Worm (Caenorhabditis elegans) whole organism, L3 larva: ENCODE data around the gene best-4.

ENCODE experiments used
- R02D3.7 ChIP-seq: fragments of 150-350 bp; optimal IDR thresholded peaks from 2 replicates; lab custom pipeline; 2014; ENCODE audit warnings: missing biosample characterization, missing genetic modification characterization
- ZK546.5 ChIP-seq: sonication (generic microtip); optimal IDR thresholded peaks from 2 replicates; lab custom pipeline; 2017; ENCODE audit warnings: missing biosample characterization, missing genetic modification characterization
- aly-2 ChIP-seq: fragments of 150-350 bp; optimal IDR thresholded peaks from 2 replicates; lab custom pipeline; 2014; ENCODE audit warnings: missing biosample characterization, missing genetic modification characterization
- ama-1 ChIP-seq: fragments of 150-350 bp; optimal IDR thresholded peaks from 2 replicates; lab custom pipeline; 2018
- ceh-16 ChIP-seq: sonication (generic microtip); optimal IDR thresholded peaks from 2 replicates; lab custom pipeline; 2017; ENCODE audit warnings: missing biosample characterization, missing genetic modification characterization
- ceh-28 ChIP-seq: fragments of 150-350 bp; optimal IDR thresholded peaks from 2 replicates; lab custom pipeline; 2014; ENCODE audit warnings: missing biosample characterization, missing genetic modification reagents, missing genetic modification characterization
- ceh-82 ChIP-seq: fragments of 150-350 bp; optimal IDR thresholded peaks from 2 replicates; lab custom pipeline; 2014; ENCODE audit warnings: missing biosample characterization, missing genetic modification characterization
- ceh-9 ChIP-seq: sonication (generic microtip); optimal IDR thresholded peaks from 2 replicates; lab custom pipeline; 2018; ENCODE audit warnings: missing biosample characterization, missing genetic modification characterization
- daf-12 ChIP-seq: fragments of 150-350 bp; optimal IDR thresholded peaks from 2 replicates; lab custom pipeline; 2014; ENCODE audit warnings: missing biosample characterization, missing genetic modification reagents, missing genetic modification characterization
- egl-27 ChIP-seq: sonication (generic microtip); optimal IDR thresholded peaks from 4 replicates; lab custom pipeline; 2017; ENCODE audit warnings: missing biosample characterization, missing genetic modification reagents, missing genetic modification characterization
- egl-5 ChIP-seq: fragments of 150-350 bp; optimal IDR thresholded peaks from 2 replicates; lab custom pipeline; 2017; ENCODE audit warnings: missing biosample characterization, missing genetic modification reagents, missing genetic modification characterization, inconsistent platforms
- elt-1 ChIP-seq: fragments of 150-350 bp; optimal IDR thresholded peaks from 2 replicates; lab custom pipeline; 2014; ENCODE audit warnings: missing biosample characterization, missing genetic modification characterization
- elt-2 ChIP-seq: sonication (generic microtip); optimal IDR thresholded peaks from 2 replicates; lab custom pipeline; 2016; ENCODE audit warnings: missing genetic modification reagents, mild to moderate bottlenecking, missing genetic modification characterization, missing compliant biosample characterization
- elt-3 ChIP-seq, 3 experiments: fragments of 150-350 bp in 1 of 3; sonication (generic microtip) in 2 of 3; optimal IDR thresholded peaks; 2 replicates in 2 of 3; 4 replicates in 1 of 3; lab custom pipeline; 2014 to 2017; ENCODE audit warnings: missing biosample characterization in 3 of 3, missing genetic modification characterization in 3 of 3
- eor-1 ChIP-seq, 2 experiments: fragments of 150-350 bp; optimal IDR thresholded peaks; 2 replicates each; lab custom pipeline; 2014 to 2018; ENCODE audit warnings: missing biosample characterization in 2 of 2, missing genetic modification characterization in 2 of 2
- fkh-10 ChIP-seq: sonication (generic microtip); optimal IDR thresholded peaks from 2 replicates; lab custom pipeline; 2017; ENCODE audit warnings: missing biosample characterization, missing genetic modification reagents, missing genetic modification characterization
- fkh-2 ChIP-seq: fragments of 150-350 bp; optimal IDR thresholded peaks from 2 replicates; lab custom pipeline; 2014; ENCODE audit warnings: missing biosample characterization, missing genetic modification reagents, missing genetic modification characterization
- fos-1 ChIP-seq: fragments of 150-350 bp; optimal IDR thresholded peaks from 2 replicates; lab custom pipeline; 2014; ENCODE audit warnings: missing biosample characterization, missing genetic modification characterization
- hmg-11 ChIP-seq: sonication (generic microtip); optimal IDR thresholded peaks from 2 replicates; lab custom pipeline; 2016; ENCODE audit warnings: missing genetic modification characterization, missing compliant biosample characterization
- jun-1 ChIP-seq: fragments of 150-350 bp; optimal IDR thresholded peaks from 2 replicates; lab custom pipeline; 2014; ENCODE audit warnings: missing biosample characterization, missing genetic modification reagents, missing genetic modification characterization
- lin-15B ChIP-seq: fragments of 150-350 bp; optimal IDR thresholded peaks from 2 replicates; lab custom pipeline; 2014; ENCODE audit warnings: missing biosample characterization, missing genetic modification characterization
- lin-39 ChIP-seq: fragments of 150-350 bp; optimal IDR thresholded peaks from 2 replicates; lab custom pipeline; 2018; ENCODE audit warnings: missing biosample characterization, missing genetic modification reagents, missing genetic modification characterization
- lsy-12 ChIP-seq: sonication (generic microtip); optimal IDR thresholded peaks from 2 replicates; lab custom pipeline; 2016; ENCODE audit warnings: mild to moderate bottlenecking, missing genetic modification characterization, missing compliant biosample characterization
- mdl-1 ChIP-seq: fragments of 150-350 bp; optimal IDR thresholded peaks from 2 replicates; lab custom pipeline; 2014; ENCODE audit warnings: missing biosample characterization, missing genetic modification characterization
- mml-1 ChIP-seq: fragments of 150-350 bp; sonication (generic microtip); optimal IDR thresholded peaks from 3 replicates; lab custom pipeline; 2014; ENCODE audit warnings: missing biosample characterization, missing genetic modification characterization
- nfya-1 ChIP-seq: sonication (generic microtip); optimal IDR thresholded peaks from 2 replicates; lab custom pipeline; 2017; ENCODE audit warnings: missing genetic modification characterization, mild to moderate bottlenecking, missing compliant biosample characterization, antibody characterized with exemption, moderate library complexity; ENCODE audit not compliant: insufficient read depth
- nhr-11 ChIP-seq: fragments of 150-350 bp; optimal IDR thresholded peaks from 2 replicates; lab custom pipeline; 2014; ENCODE audit warnings: missing biosample characterization, missing genetic modification characterization
- nhr-12 ChIP-seq: fragments of 150-350 bp; optimal IDR thresholded peaks from 2 replicates; lab custom pipeline; 2014; ENCODE audit warnings: missing biosample characterization, missing genetic modification characterization
- nhr-23 ChIP-seq: fragments of 150-350 bp; optimal IDR thresholded peaks from 2 replicates; lab custom pipeline; 2014; ENCODE audit warnings: missing biosample characterization, missing genetic modification reagents, missing genetic modification characterization
- nhr-237 ChIP-seq: fragments of 150-350 bp; optimal IDR thresholded peaks from 2 replicates; lab custom pipeline; 2014; ENCODE audit warnings: missing biosample characterization, missing genetic modification characterization
- nhr-25 ChIP-seq: sonication (generic microtip); optimal IDR thresholded peaks from 2 replicates; lab custom pipeline; 2017; ENCODE audit warnings: missing biosample characterization, missing genetic modification characterization
- nhr-28 ChIP-seq: fragments of 150-350 bp; optimal IDR thresholded peaks from 2 replicates; lab custom pipeline; 2014; ENCODE audit warnings: missing biosample characterization, missing genetic modification characterization
- nhr-43 ChIP-seq: sonication (generic microtip); optimal IDR thresholded peaks from 2 replicates; lab custom pipeline; 2016; ENCODE audit warnings: mild to moderate bottlenecking, missing genetic modification characterization, missing compliant biosample characterization; ENCODE audit not compliant: poor library complexity, severe bottlenecking
- nhr-67 ChIP-seq: fragments of 150-350 bp; optimal IDR thresholded peaks from 2 replicates; lab custom pipeline; 2014; ENCODE audit warnings: missing biosample characterization, missing genetic modification characterization
- nhr-76 ChIP-seq: fragments of 150-350 bp; sonication (generic microtip); optimal IDR thresholded peaks from 5 replicates; lab custom pipeline; 2014; ENCODE audit warnings: missing biosample characterization, missing genetic modification characterization
- nhr-77 ChIP-seq: fragments of 150-350 bp; optimal IDR thresholded peaks from 2 replicates; lab custom pipeline; 2014; ENCODE audit warnings: missing biosample characterization, missing genetic modification characterization
- pha-4 ChIP-seq: fragments of 150-350 bp; optimal IDR thresholded peaks from 2 replicates; lab custom pipeline; 2014; ENCODE audit warnings: missing biosample characterization, missing genetic modification reagents, missing genetic modification characterization
- pqm-1 ChIP-seq: fragments of 150-350 bp; optimal IDR thresholded peaks from 2 replicates; lab custom pipeline; 2017; ENCODE audit warnings: missing biosample characterization, missing genetic modification characterization, inconsistent platforms
- sea-2 ChIP-seq: fragments of 150-350 bp; sonication (generic microtip); optimal IDR thresholded peaks from 4 replicates; lab custom pipeline; 2014; ENCODE audit warnings: missing biosample characterization, missing genetic modification reagents, missing genetic modification characterization
- skn-1 ChIP-seq: fragments of 150-350 bp; optimal IDR thresholded peaks from 2 replicates; lab custom pipeline; 2014; ENCODE audit warnings: missing biosample characterization, missing genetic modification characterization
- snpc-4 ChIP-seq: fragments of 150-350 bp; optimal IDR thresholded peaks from 2 replicates; lab custom pipeline; 2014; ENCODE audit warnings: missing biosample characterization, missing genetic modification characterization
- tbx-2 ChIP-seq: sonication (generic microtip); optimal IDR thresholded peaks from 2 replicates; lab custom pipeline; 2016; ENCODE audit warnings: mild to moderate bottlenecking, missing genetic modification characterization, missing compliant biosample characterization
- unc-39 ChIP-seq: sonication (generic microtip); optimal IDR thresholded peaks from 4 replicates; lab custom pipeline; 2017; ENCODE audit warnings: missing biosample characterization, missing genetic modification characterization
- unc-62 ChIP-seq: fragments of 150-350 bp; sonication (generic microtip); optimal IDR thresholded peaks from 4 replicates; lab custom pipeline; 2014; ENCODE audit warnings: missing biosample characterization, missing genetic modification reagents, missing genetic modification characterization
- zag-1 ChIP-seq: fragments of 150-350 bp; optimal IDR thresholded peaks from 2 replicates; lab custom pipeline; 2014; ENCODE audit warnings: missing biosample characterization, missing genetic modification characterization
- ztf-11 ChIP-seq: fragments of 150-350 bp; optimal IDR thresholded peaks from 2 replicates; lab custom pipeline; 2014; ENCODE audit warnings: missing biosample characterization, missing genetic modification characterization

Gene best-4

DNA sequence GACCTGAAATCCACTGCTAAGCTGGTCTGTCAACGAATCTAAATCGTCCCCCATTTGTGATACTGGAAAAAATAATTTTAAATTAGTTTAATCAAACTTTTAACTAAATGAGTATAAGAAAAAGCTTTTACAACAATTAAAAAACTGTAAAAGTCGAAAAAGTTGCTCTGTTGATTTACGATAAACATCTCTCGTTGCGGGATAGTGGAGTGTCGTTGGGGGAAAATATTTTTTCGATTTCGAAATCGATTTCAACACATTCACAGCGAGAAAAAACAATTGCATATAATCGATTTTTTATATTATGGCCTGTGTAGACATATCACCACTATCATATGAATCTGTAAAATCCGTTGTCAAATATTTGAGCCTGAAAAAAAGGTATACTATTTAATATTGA, 19.8 kb upstream of the best-4 start, which contains the start of the genes F23F1.5 and fbxc-54:
Gene F23F1.5 (minus strand): TSS at position 64 of the 400 bp plus-strand sequence.
Gene fbxc-54 (plus strand): TSS at position 199 of the 400 bp plus-strand sequence.
- TF ChIP-seq ceh-28 (tag; lab: Kevin White, UChicago) (peak; percentile 44), lin-39 (tag; lab: Kevin White, UChicago) (peak; percentile 2), ztf-11 (tag; lab: Kevin White, UChicago) (no peak), lin-15B (tag; lab: Kevin White, UChicago) (peak; percentile 38), nfya-1 (peak; percentile 41), ceh-16 (tag; lab: Kevin White, UChicago) (no peak), R02D3.7 (peak; percentile 58)

DNA sequence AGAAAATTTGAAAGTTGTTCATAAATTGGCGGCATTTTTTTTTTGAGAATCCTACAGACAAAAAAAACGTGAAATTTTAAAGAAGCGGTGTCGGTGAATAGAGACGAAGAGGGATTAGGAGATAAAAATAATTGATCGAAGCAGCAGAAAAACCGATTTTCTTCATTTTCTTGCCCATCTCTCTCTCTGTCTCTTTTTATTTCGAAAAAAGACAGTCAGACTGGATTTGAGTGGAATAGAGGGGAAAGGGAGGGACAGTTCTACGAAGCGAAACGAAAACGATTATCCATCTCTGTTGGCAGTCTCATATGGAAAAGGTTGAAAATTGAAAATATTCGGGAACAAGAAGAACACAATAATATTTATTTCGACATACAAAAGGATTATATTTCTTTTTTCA, 17.9 kb upstream of the best-4 start:
- TF ChIP-seq nhr-25 (tag; lab: Kevin White, UChicago), result peak; percentile 45
- no peak for TF ChIP-seq elt-2 (tag; lab: Kevin White, UChicago)

DNA sequence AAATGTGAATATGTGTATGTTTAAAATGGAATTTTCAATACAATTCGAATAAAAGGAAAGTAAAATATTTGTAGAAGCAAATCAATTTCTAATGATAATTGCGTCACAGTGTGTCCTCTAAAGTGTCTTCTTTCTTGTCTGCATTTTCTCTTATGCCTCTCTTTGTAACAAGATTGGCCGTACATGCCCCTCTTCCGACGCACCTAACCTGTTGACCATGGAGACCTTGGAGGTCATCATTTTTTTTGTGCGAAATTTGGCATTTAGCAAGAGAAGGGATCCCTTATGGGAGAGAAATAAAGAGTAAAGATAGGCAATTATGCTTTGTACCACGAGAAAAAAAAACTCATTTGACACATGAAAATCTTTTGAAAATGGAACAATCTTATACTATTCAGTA, 16.6 kb upstream of the best-4 start, which contains the start of gene F23F1.4:
Gene F23F1.4 (minus strand): TSS at position 141 of the 400 bp plus-strand sequence.
- TF ChIP-seq jun-1 (tag; lab: Kevin White, UChicago) (no peak), nhr-25 (tag; lab: Kevin White, UChicago) (peak; percentile 62)
- TF ChIP-seq, all 47 proteins: peak for 1

DNA sequence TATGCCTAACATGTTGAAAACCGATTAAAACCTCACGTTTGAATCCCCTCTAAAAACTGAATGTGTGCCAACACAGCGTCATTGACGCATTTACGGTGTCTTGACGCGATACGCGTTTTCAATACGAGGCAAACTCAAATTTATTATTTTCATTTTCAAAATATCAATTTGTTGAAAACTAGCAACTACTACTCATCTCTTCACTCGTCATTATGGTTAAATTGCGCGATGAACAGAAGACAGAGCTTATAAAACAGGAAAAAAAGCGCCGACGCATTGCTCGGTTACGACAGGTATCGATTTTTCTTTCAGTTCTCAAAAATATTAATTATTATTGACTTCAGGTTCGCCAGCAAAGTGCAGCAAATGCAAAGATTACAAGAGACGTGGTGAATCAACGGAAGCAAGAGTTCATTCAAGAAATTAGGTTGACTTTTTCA, 12.9 kb upstream of the best-4 start, which contains the start of gene enee-1:
Gene enee-1 (plus strand): TSS at position 108 of the 440 bp plus-strand sequence.
- TF ChIP-seq elt-3 (tag; optimal IDR thresholded peaks at IDR 0.05; lab: Kevin White, UChicago) (no peak), pqm-1 (peak; percentile 46), ama-1 (lab: Kevin White, UChicago) (peak; percentile 97), mdl-1 (no peak), nhr-28 (tag; lab: Kevin White, UChicago) (no peak), elt-2 (tag; lab: Kevin White, UChicago) (peak; percentile 42), nhr-23 (tag; lab: Kevin White, UChicago) (peak; percentile 93), zag-1 (tag; lab: Kevin White, UChicago) (no peak), fkh-2 (no peak), nfya-1 (peak; percentile 90), fos-1 (peak; percentile 49), ztf-11 (tag; lab: Kevin White, UChicago) (peak; percentile 8), nhr-11 (tag; lab: Kevin White, UChicago) (no peak), nhr-25 (tag; lab: Kevin White, UChicago) (peak; percentile 89), lin-39 (tag; lab: Kevin White, UChicago) (peak; percentile 81), nhr-43 (tag; lab: Kevin White, UChicago) (peak; percentile 91), unc-62 (GFP tag; lab: Kevin White, UChicago) (no peak), ceh-16 (tag; lab: Kevin White, UChicago) (no peak), aly-2 (tag; lab: Kevin White, UChicago) (no peak), hmg-11 (tag; lab: Kevin White, UChicago) (peak; percentile 0), nhr-67 (tag; lab: Kevin White, UChicago) (no peak), nhr-76 (tag; lab: Kevin White, UChicago) (no peak), ceh-82 (tag; lab: Kevin White, UChicago) (no peak), elt-1 (tag; lab: Kevin White, UChicago) (no peak), sea-2 (no peak), egl-5 (tag; lab: Kevin White, UChicago) (peak; percentile 73), nhr-77 (tag; lab: Kevin White, UChicago) (peak; percentile 34), R02D3.7 (peak; percentile 59), pha-4 (tag; lab: Kevin White, UChicago) (peak; percentile 93), ZK546.5 (tag; lab: Kevin White, UChicago) (no peak), tbx-2 (tag; lab: Kevin White, UChicago) (peak; percentile 82), nhr-237 (tag; lab: Kevin White, UChicago) (no peak), eor-1 (tag; optimal IDR thresholded peaks at IDR 0.05; lab: Kevin White, UChicago) (no peak), lsy-12 (tag; lab: Kevin White, UChicago) (peak; percentile 77), snpc-4 (tag; lab: Kevin White, UChicago) (peak; percentile 74), ceh-9 (tag; lab: Kevin White, UChicago) (no peak), jun-1 (tag; lab: Kevin White, UChicago) (peak; percentile 38), unc-39 (tag; lab: Kevin White, UChicago) (no peak), fkh-10 (GFP tag; lab: Kevin White, UChicago) (peak; percentile 16), ceh-28 (tag; lab: Kevin White, UChicago) (peak; percentile 80), daf-12 (tag; lab: Kevin White, UChicago) (no peak), mml-1 (tag; lab: Kevin White, UChicago) (no peak), lin-15B (tag; lab: Kevin White, UChicago) (peak; percentile 90), skn-1 (tag; lab: Kevin White, UChicago) (peak; percentile 65), egl-27 (tag; lab: Kevin White, UChicago) (no peak), nhr-12 (no peak)
